Fruit fly (Drosophila melanogaster) whole organism, embryonic: ENCODE measurements around the gene CG46463.

Experiments used
- Ada2b ChIP-seq: fragments of 200-800 bp; sonication (Bioruptor generic); IDR thresholded peaks from 2 replicates; pipeline ENCODE4 v1.3.6; 2022; ENCODE audit warnings: missing biosample characterization, missing genetic modification characterization
- Atf6 ChIP-seq: fragments of 200-800 bp; sonication (Bioruptor generic); IDR thresholded peaks from 2 replicates; pipeline ENCODE4 v1.3.6; 2022; ENCODE audit warnings: missing biosample characterization, missing genetic modification characterization
- Bdp1 ChIP-seq: fragments of 200-800 bp; sonication (Bioruptor generic); optimal IDR thresholded peaks from 3 replicates; lab custom pipeline; 2016; ENCODE audit warnings: missing biosample characterization, missing genetic modification characterization
- CG10209 ChIP-seq: fragments of 200-800 bp; sonication (Bioruptor generic); optimal IDR thresholded peaks from 3 replicates; lab custom pipeline; 2017; ENCODE audit warnings: missing biosample characterization, mild to moderate bottlenecking, missing genetic modification characterization, missing genetic modification reagents
- CG10431 ChIP-seq: fragments of 200-800 bp; sonication (Bioruptor generic); optimal IDR thresholded peaks from 3 replicates; lab custom pipeline; 2018; ENCODE audit warnings: missing biosample characterization, mild to moderate bottlenecking, missing genetic modification characterization
- CG10654 ChIP-seq: fragments of 200-800 bp; sonication (Bioruptor generic); optimal IDR thresholded peaks from 2 replicates; lab custom pipeline; 2016; ENCODE audit warnings: missing biosample characterization, missing genetic modification characterization
- CG11504 ChIP-seq: fragments of 200-800 bp; sonication (Bioruptor generic); optimal IDR thresholded peaks from 3 replicates; lab custom pipeline; 2019; ENCODE audit warnings: missing biosample characterization, mild to moderate bottlenecking, missing genetic modification characterization, moderate library complexity
- CG11560 ChIP-seq: fragments of 200-800 bp; sonication (Bioruptor generic); IDR thresholded peaks from 3 replicates; pipeline ENCODE4 v1.3.6; 2022; ENCODE audit warnings: missing biosample characterization, missing genetic modification characterization
- CG11723 ChIP-seq: fragments of 200-800 bp; sonication (Bioruptor generic); optimal IDR thresholded peaks from 2 replicates; lab custom pipeline; 2017; ENCODE audit warnings: missing biosample characterization, mild to moderate bottlenecking, missing genetic modification characterization
- CG12104 ChIP-seq: fragments of 200-800 bp; sonication (Bioruptor generic); optimal IDR thresholded peaks from 3 replicates; lab custom pipeline; 2016; ENCODE audit warnings: missing biosample characterization, missing genetic modification characterization
- CG12299 ChIP-seq: fragments of 200-800 bp; sonication (Bioruptor generic); optimal IDR thresholded peaks from 2 replicates; lab custom pipeline; 2018; ENCODE audit warnings: missing biosample characterization, mild to moderate bottlenecking, missing genetic modification characterization
- CG12744 ChIP-seq: fragments of 200-800 bp; sonication (Bioruptor generic); optimal IDR thresholded peaks from 2 replicates; lab custom pipeline; 2016; ENCODE audit warnings: missing biosample characterization, missing genetic modification characterization
- CG12942 ChIP-seq: fragments of 200-800 bp; sonication (Bioruptor generic); optimal IDR thresholded peaks from 3 replicates; lab custom pipeline; 2016; ENCODE audit warnings: missing biosample characterization, missing genetic modification characterization
- CG14050 ChIP-seq: fragments of 200-800 bp; sonication (Bioruptor generic); IDR thresholded peaks from 3 replicates; pipeline ENCODE4 v1.3.6; 2022; ENCODE audit warnings: missing biosample characterization, missing genetic modification characterization
- CG1602 ChIP-seq: fragments of 200-800 bp; sonication (Bioruptor generic); optimal IDR thresholded peaks from 3 replicates; lab custom pipeline; 2016; ENCODE audit warnings: missing biosample characterization, missing genetic modification characterization
- CG17829 ChIP-seq: fragments of 200-800 bp; optimal IDR thresholded peaks from 2 replicates; lab custom pipeline; 2019; ENCODE audit warnings: missing biosample characterization, mild to moderate bottlenecking, missing genetic modification characterization, moderate library complexity
- CG18262 ChIP-seq: fragments of 200-800 bp; optimal IDR thresholded peaks from 3 replicates; lab custom pipeline; 2019; ENCODE audit warnings: missing biosample characterization, mild to moderate bottlenecking, missing genetic modification characterization, moderate library complexity
- CG1832 ChIP-seq: fragments of 200-800 bp; sonication (Bioruptor generic); optimal IDR thresholded peaks from 2 replicates; lab custom pipeline; 2017; ENCODE audit warnings: missing biosample characterization, mild to moderate bottlenecking, missing genetic modification characterization, inconsistent platforms
- CG18476 ChIP-seq: fragments of 200-800 bp; sonication (Bioruptor generic); optimal IDR thresholded peaks from 2 replicates; lab custom pipeline; 2016; ENCODE audit warnings: missing biosample characterization, mild to moderate bottlenecking, missing genetic modification characterization
- CG31441 ChIP-seq: fragments of 200-800 bp; sonication (Bioruptor generic); IDR thresholded peaks from 2 replicates; pipeline ENCODE4 v1.3.6; 2022; ENCODE audit warnings: missing biosample characterization, missing genetic modification characterization
- CG3163 ChIP-seq: fragments of 200-800 bp; sonication (Bioruptor generic); optimal IDR thresholded peaks from 3 replicates; lab custom pipeline; 2016; ENCODE audit warnings: missing biosample characterization, missing genetic modification characterization
- CG34422 ChIP-seq: fragments of 200-800 bp; sonication (Bioruptor generic); IDR thresholded peaks from 3 replicates; pipeline ENCODE4 v1.3.6; 2022; ENCODE audit warnings: missing biosample characterization, missing genetic modification characterization
- CG4707 ChIP-seq: fragments of 200-800 bp; sonication (Bioruptor generic); optimal IDR thresholded peaks from 2 replicates; lab custom pipeline; 2018; ENCODE audit warnings: missing biosample characterization, mild to moderate bottlenecking, missing genetic modification characterization, moderate library complexity
- CG7963 ChIP-seq: fragments of 200-800 bp; sonication (Bioruptor generic); IDR thresholded peaks from 3 replicates; pipeline ENCODE4 v1.3.6; 2022; ENCODE audit warnings: missing biosample characterization, missing genetic modification characterization; ENCODE audit not compliant: partially characterized antibody
- CG8089 ChIP-seq: fragments of 200-800 bp; sonication (Bioruptor generic); optimal IDR thresholded peaks from 3 replicates; lab custom pipeline; 2016; ENCODE audit warnings: missing biosample characterization, missing genetic modification characterization
- CG8281 ChIP-seq: fragments of 200-800 bp; sonication (Bioruptor generic); optimal IDR thresholded peaks from 2 replicates; lab custom pipeline; 2018; ENCODE audit warnings: missing biosample characterization, mild to moderate bottlenecking, missing genetic modification characterization, moderate library complexity
- CG9727 ChIP-seq: fragments of 200-800 bp; sonication (Bioruptor generic); optimal IDR thresholded peaks from 3 replicates; lab custom pipeline; 2017; ENCODE audit warnings: missing biosample characterization, mild to moderate bottlenecking, missing genetic modification characterization
- CG9797 ChIP-seq: fragments of 200-800 bp; sonication (Bioruptor generic); optimal IDR thresholded peaks from 3 replicates; lab custom pipeline; 2018; ENCODE audit warnings: missing biosample characterization, mild to moderate bottlenecking, missing genetic modification characterization
- Chrac-16 ChIP-seq: fragments of 200-800 bp; sonication (Bioruptor generic); optimal IDR thresholded peaks from 3 replicates; lab custom pipeline; 2016; ENCODE audit warnings: missing biosample characterization, missing genetic modification characterization
- Deaf1 ChIP-seq: fragments of 200-800 bp; optimal IDR thresholded peaks from 3 replicates; lab custom pipeline; 2019; ENCODE audit warnings: missing biosample characterization, mild to moderate bottlenecking, missing genetic modification characterization, moderate library complexity
- HLHmδ ChIP-seq: fragments of 200-800 bp; sonication (Bioruptor generic); optimal IDR thresholded peaks from 2 replicates; lab custom pipeline; 2018; ENCODE audit warnings: missing biosample characterization, mild to moderate bottlenecking, missing genetic modification characterization, moderate library complexity
- Hr78 ChIP-seq, 2 experiments: fragments of 200-800 bp in 1 of 2; fragments of >200 bp in 1 of 2; sonication (Bioruptor generic) in 1 of 2; optimal IDR thresholded peaks; 2 replicates each; lab custom pipeline; 2017 to 2019; ENCODE audit warnings: missing biosample characterization in 2 of 2, missing genetic modification characterization in 2 of 2, mild to moderate bottlenecking in 1 of 2, moderate library complexity in 1 of 2
- Hsf ChIP-seq: fragments of 200-800 bp; sonication (Bioruptor generic); optimal IDR thresholded peaks from 3 replicates; lab custom pipeline; 2016; ENCODE audit warnings: missing biosample characterization, missing genetic modification characterization
- Rfx ChIP-seq: fragments of 200-800 bp; sonication (Bioruptor generic); IDR thresholded peaks from 2 replicates; pipeline ENCODE4 v1.3.6; 2022; ENCODE audit warnings: missing biosample characterization, missing genetic modification characterization
- Stat92E ChIP-seq, 3 experiments: fragments of >200 bp in 2 of 3; fragments of 200-800 bp in 1 of 3; sonication (Bioruptor generic) in 1 of 3; optimal IDR thresholded peaks; 2 replicates each; lab custom pipeline; 2017 to 2019; ENCODE audit warnings: missing biosample characterization in 3 of 3, missing genetic modification characterization in 3 of 3, mild to moderate bottlenecking in 1 of 3, moderate library complexity in 1 of 3
- Trl ChIP-seq, 3 experiments: fragments of >200 bp in 2 of 3; fragments of 200-800 bp in 1 of 3; sonication (Bioruptor generic) in 1 of 3; optimal IDR thresholded peaks; 2 replicates in 1 of 3; 3 replicates in 2 of 3; lab custom pipeline; 2016 to 2017; ENCODE audit warnings: missing biosample characterization in 1 of 3, missing genetic modification characterization in 1 of 3
- YL-1 ChIP-seq: fragments of 200-800 bp; sonication (Bioruptor generic); optimal IDR thresholded peaks from 3 replicates; lab custom pipeline; 2017; ENCODE audit warnings: missing biosample characterization, mild to moderate bottlenecking, missing genetic modification characterization
- corto ChIP-seq: fragments of 200-800 bp; sonication (Bioruptor generic); optimal IDR thresholded peaks from 2 replicates; lab custom pipeline; 2016; ENCODE audit warnings: missing biosample characterization, mild to moderate bottlenecking, missing genetic modification characterization, moderate library complexity
- danr ChIP-seq: fragments of 200-800 bp; sonication (Bioruptor generic); IDR thresholded peaks from 2 replicates; pipeline ENCODE4 v1.3.6; 2022; ENCODE audit warnings: missing biosample characterization, missing genetic modification characterization
- knrl ChIP-seq: fragments of 200-800 bp; sonication (Bioruptor generic); IDR thresholded peaks from 3 replicates; pipeline ENCODE4 v1.3.6; 2022; ENCODE audit warnings: missing biosample characterization, missing genetic modification characterization; ENCODE audit not compliant: partially characterized antibody
- nom ChIP-seq: fragments of 200-800 bp; sonication (Bioruptor generic); optimal IDR thresholded peaks from 2 replicates; lab custom pipeline; 2017; ENCODE audit warnings: missing biosample characterization, missing genetic modification characterization, mild to moderate bottlenecking, moderate library complexity, missing genetic modification reagents
- onecut ChIP-seq: fragments of 200-800 bp; sonication (Bioruptor generic); IDR thresholded peaks from 2 replicates; pipeline ENCODE4 v1.3.6; 2022; ENCODE audit warnings: missing biosample characterization, missing genetic modification characterization
- pho ChIP-seq: fragments of 200-800 bp; sonication (Bioruptor generic); optimal IDR thresholded peaks from 2 replicates; lab custom pipeline; 2016; ENCODE audit warnings: missing biosample characterization, missing genetic modification characterization
- pros ChIP-seq: fragments of 200-800 bp; sonication (Bioruptor generic); optimal IDR thresholded peaks from 3 replicates; lab custom pipeline; 2019; ENCODE audit warnings: missing biosample characterization, mild to moderate bottlenecking, missing genetic modification characterization, moderate library complexity
- psq ChIP-seq: fragments of 200-800 bp; sonication (Bioruptor generic); optimal IDR thresholded peaks from 2 replicates; lab custom pipeline; 2017; ENCODE audit warnings: missing biosample characterization, missing genetic modification characterization
- repo ChIP-seq: fragments of 200-800 bp; sonication (Bioruptor generic); optimal IDR thresholded peaks from 2 replicates; lab custom pipeline; 2016; ENCODE audit warnings: missing biosample characterization, missing genetic modification characterization
- row ChIP-seq: fragments of 200-800 bp; sonication (Bioruptor generic); IDR thresholded peaks from 3 replicates; pipeline ENCODE4 v1.3.6; 2022; ENCODE audit warnings: missing biosample characterization, missing genetic modification characterization
- vfl ChIP-seq: fragments of 200-800 bp; sonication (Bioruptor generic); optimal IDR thresholded peaks from 2 replicates; lab custom pipeline; 2016; ENCODE audit warnings: missing biosample characterization, missing genetic modification characterization
- yki ChIP-seq: fragments of >200 bp; optimal IDR thresholded peaks from 3 replicates; lab custom pipeline; 2018
- zen ChIP-seq: fragments of 200-800 bp; sonication (Bioruptor generic); optimal IDR thresholded peaks from 3 replicates; lab custom pipeline; 2018; ENCODE audit warnings: missing biosample characterization, mild to moderate bottlenecking, missing genetic modification characterization, moderate library complexity

The CG46463 gene

dm6 chr3L:3472786-3473185 lies 11.7 kb downstream of the CG46463 start (continued):
- TF ChIP-seq CG9727 (peak; percentile 69), CG8089 (GFP tag; lab: Kevin White, UChicago) (peak; percentile 32), Chrac-16 (GFP tag; lab: Kevin White, UChicago) (peak; percentile 47), YL-1 (peak; percentile 23), row (GFP tag; lab: Robert Waterston, UW) (peak; percentile 81), CG34422 (GFP tag; lab: Robert Waterston, UW) (peak; percentile 57; the same call in 1 of the 3 replicates), pho (peak; percentile 68), CG18262 (tag; lab: Kevin White, UChicago) (peak; percentile 52), CG4707 (GFP tag; lab: Kevin White, UChicago) (peak; percentile 14), knrl (no peak), Stat92E (GFP tag; optimal IDR thresholded peaks at IDR 0.05; lab: Kevin White, UChicago) (no peak), Deaf1 (tag; lab: Kevin White, UChicago) (peak; percentile 28), danr (GFP tag; lab: Robert Waterston, UW) (0 out of 2 replicates have a peak, but pooled peaks have one; percentile 25), CG1832 (GFP tag; lab: Kevin White, UChicago) (no peak), CG12104 (GFP tag; lab: Kevin White, UChicago) (peak; percentile 21), CG12744 (GFP tag; lab: Kevin White, UChicago) (no peak), CG17829 (tag; lab: Kevin White, UChicago) (peak; percentile 55), Hr78 (GFP tag; optimal IDR thresholded peaks at IDR 0.05; lab: Kevin White, UChicago) (no peak), CG10654 (GFP tag; lab: Kevin White, UChicago) (peak; percentile 31), CG1602 (GFP tag; lab: Kevin White, UChicago) (no peak), CG7963 (GFP tag; lab: Robert Waterston, UW) (no peak), CG11560 (tag; lab: Robert Waterston, UW) (no peak; the same call in 2 of the 3 replicates), CG12299 (peak; percentile 88), corto (GFP tag; lab: Kevin White, UChicago) (no peak), CG12942 (GFP tag; lab: Kevin White, UChicago) (peak; percentile 13), CG14050 (GFP tag; lab: Robert Waterston, UW) (peak; percentile 57; the same call in 2 of the 3 replicates), zen (tag; lab: Kevin White, UChicago) (peak; percentile 22), Bdp1 (no peak), CG9797 (GFP tag; lab: Kevin White, UChicago) (no peak), Ada2b (GFP tag; lab: Robert Waterston, UW) (peak; percentile 79), CG10209 (GFP tag; lab: Kevin White, UChicago) (peak; percentile 68), HLHmδ (GFP tag; lab: Kevin White, UChicago) (no peak), CG18476 (GFP tag; lab: Kevin White, UChicago) (peak; percentile 14), nom (GFP tag; lab: Kevin White, UChicago) (peak; percentile 15), psq (no peak), Hsf (GFP tag; lab: Kevin White, UChicago) (peak; percentile 67), CG11504 (tag; lab: Kevin White, UChicago) (peak; percentile 78), CG8281 (tag; lab: Kevin White, UChicago) (peak; percentile 29), CG10431 (peak; percentile 12), pros (GFP tag; lab: Kevin White, UChicago) (no peak), repo (GFP tag; lab: Kevin White, UChicago) (peak; percentile 22), CG11723 (GFP tag; lab: Kevin White, UChicago) (peak; percentile 9), Atf6 (GFP tag; lab: Robert Waterston, UW) (peak; percentile 71), CG31441 (GFP tag; lab: Robert Waterston, UW) (peak; percentile 69), CG3163 (no peak), Trl (optimal IDR thresholded peaks at IDR 0.05; lab: Kevin White, UChicago) (no peak), Trl (GFP tag; optimal IDR thresholded peaks at IDR 0.05; lab: Kevin White, UChicago) (peak; percentile 44), vfl (GFP tag; lab: Kevin White, UChicago) (peak; percentile 3), yki (lab: Kevin White, UChicago) (no peak), Rfx (peak; percentile 86), onecut (GFP tag; lab: Robert Waterston, UW) (peak; percentile 59)
